Worm (Caenorhabditis elegans) whole organism, mixed stage, embryonic: ENCODE results near the gene srt-68.
A peak's percentile ranks its signal among the peaks of the same experiment; 100 is the strongest.

Experiments used
- lin-13 ChIP-seq: fragments of 150-350 bp; optimal IDR thresholded peaks from 2 replicates; lab custom pipeline; 2014; ENCODE audit warnings: missing biosample characterization, missing genetic modification characterization
- lsy-2 ChIP-seq: fragments of 150-350 bp; optimal IDR thresholded peaks from 2 replicates; lab custom pipeline; 2014; ENCODE audit warnings: missing biosample characterization, missing genetic modification characterization
- mep-1 ChIP-seq: fragments of 150-350 bp; optimal IDR thresholded peaks from 2 replicates; lab custom pipeline; 2017; ENCODE audit warnings: missing biosample characterization, missing genetic modification reagents, missing genetic modification characterization, inconsistent platforms
- nhr-12 ChIP-seq: fragments of 150-350 bp; optimal IDR thresholded peaks from 2 replicates; lab custom pipeline; 2014; ENCODE audit warnings: missing biosample characterization, missing genetic modification characterization
- nhr-237 ChIP-seq: fragments of 150-350 bp; optimal IDR thresholded peaks from 2 replicates; lab custom pipeline; 2014; ENCODE audit warnings: missing biosample characterization, missing genetic modification characterization
- nhr-28 ChIP-seq: fragments of 150-350 bp; optimal IDR thresholded peaks from 2 replicates; lab custom pipeline; 2014; ENCODE audit warnings: missing biosample characterization, missing genetic modification characterization
- nhr-76 ChIP-seq: sonication (generic microtip); optimal IDR thresholded peaks from 2 replicates; lab custom pipeline; 2017; ENCODE audit warnings: missing biosample characterization, missing genetic modification characterization
- snpc-4 ChIP-seq: fragments of 150-350 bp; optimal IDR thresholded peaks from 2 replicates; lab custom pipeline; 2014; ENCODE audit warnings: missing biosample characterization, missing genetic modification characterization
- tbx-8 ChIP-seq: fragments of 200-800 bp; sonication (Bioruptor generic); optimal IDR thresholded peaks from 2 replicates; lab custom pipeline; 2018; ENCODE audit warnings: mild to moderate bottlenecking, missing genetic modification characterization, moderate library complexity, missing compliant biosample characterization
- unc-62 ChIP-seq: fragments of 150-350 bp; optimal IDR thresholded peaks from 2 replicates; lab custom pipeline; 2014; ENCODE audit warnings: missing biosample characterization, missing genetic modification reagents, missing genetic modification characterization
- zip-8 ChIP-seq: fragments of 150-350 bp; optimal IDR thresholded peaks from 2 replicates; lab custom pipeline; 2014; ENCODE audit warnings: missing biosample characterization, missing genetic modification characterization
- ztf-11 ChIP-seq: fragments of 150-350 bp; optimal IDR thresholded peaks from 2 replicates; lab custom pipeline; 2014; ENCODE audit warnings: missing biosample characterization, missing genetic modification characterization

DNA sequence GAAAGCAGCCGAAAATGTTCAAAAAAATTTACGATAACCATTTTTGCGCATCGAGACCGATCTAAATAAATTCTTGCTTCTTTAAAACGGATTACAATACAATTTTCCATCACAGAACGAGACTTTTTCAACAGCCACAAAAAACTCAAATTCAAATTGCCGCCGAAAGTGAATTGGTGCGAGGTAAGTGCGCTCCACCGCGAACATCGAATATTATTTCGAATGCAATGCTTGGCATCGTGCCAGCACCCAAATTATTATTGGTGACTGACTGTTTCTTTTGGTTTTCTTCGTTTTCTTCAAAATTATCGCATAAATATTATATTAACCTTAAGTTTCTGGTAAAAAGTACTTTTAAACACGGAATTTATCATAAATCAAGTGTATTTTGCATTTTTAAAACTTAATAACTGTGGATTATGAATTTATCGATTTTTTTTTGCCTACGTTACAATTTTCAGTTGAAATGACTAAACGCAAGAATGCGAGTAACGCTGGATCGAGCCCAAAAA, 17.2 kb upstream of the srt-68 start, which contains the start of gene penr-1:
- TF ChIP-seq nhr-237 (no peak), ztf-11 (no peak), nhr-76 (tag; lab: Kevin White, UChicago) (no peak), mep-1 (peak; percentile 41), lin-13 (tag; lab: Kevin White, UChicago) (peak; percentile 22), zip-8 (tag; lab: Kevin White, UChicago) (no peak), tbx-8 (GFP tag; lab: Kevin White, UChicago) (no peak), nhr-28 (tag; lab: Kevin White, UChicago) (no peak), nhr-12 (no peak), snpc-4 (no peak), lsy-2 (peak; percentile 26), unc-62 (GFP tag; lab: Kevin White, UChicago) (no peak)
